Fruit fly (Drosophila melanogaster) whole organism, adult: ENCODE results near the gene mRpL38.

Experiments used
- CG11617 ChIP-seq: fragments of 200-800 bp; sonication (Bioruptor generic); optimal IDR thresholded peaks from 2 replicates; lab custom pipeline; 2017; ENCODE audit warnings: mild to moderate bottlenecking, missing biosample characterization, missing genetic modification reagents, missing genetic modification characterization
- CG12768 ChIP-seq: fragments of 200-800 bp; sonication (Bioruptor generic); optimal IDR thresholded peaks from 2 replicates; lab custom pipeline; 2017; ENCODE audit warnings: missing biosample characterization, missing genetic modification characterization, mild to moderate bottlenecking, moderate library complexity, missing genetic modification reagents
- CG33017 ChIP-seq: fragments of 200-800 bp; sonication (Bioruptor generic); optimal IDR thresholded peaks from 2 replicates; lab custom pipeline; 2018; ENCODE audit warnings: missing biosample characterization, mild to moderate bottlenecking, missing genetic modification characterization, moderate library complexity
- CG7101 ChIP-seq: fragments of 200-800 bp; sonication (Bioruptor generic); optimal IDR thresholded peaks from 2 replicates; lab custom pipeline; 2018; ENCODE audit warnings: missing biosample characterization, mild to moderate bottlenecking, missing genetic modification characterization, moderate library complexity
- Clk ChIP-seq: fragments of 200-800 bp; sonication (Bioruptor generic); optimal IDR thresholded peaks from 2 replicates; lab custom pipeline; 2017; ENCODE audit warnings: missing biosample characterization, missing genetic modification characterization
- Crg-1 ChIP-seq: fragments of 200-800 bp; sonication (Bioruptor generic); optimal IDR thresholded peaks from 2 replicates; lab custom pipeline; 2016; ENCODE audit warnings: missing biosample characterization, missing genetic modification characterization
- Hr96 ChIP-seq: fragments of 200-800 bp; sonication (Bioruptor generic); optimal IDR thresholded peaks from 2 replicates; lab custom pipeline; 2016; ENCODE audit warnings: missing biosample characterization, missing genetic modification characterization
- Mnt ChIP-seq: fragments of 200-800 bp; sonication (Bioruptor generic); optimal IDR thresholded peaks from 2 replicates; lab custom pipeline; 2016; ENCODE audit warnings: missing biosample characterization, mild to moderate bottlenecking, missing genetic modification characterization
- bab1 ChIP-seq: fragments of 200-800 bp; sonication (Bioruptor generic); optimal IDR thresholded peaks from 3 replicates; lab custom pipeline; 2019; ENCODE audit warnings: missing biosample characterization, mild to moderate bottlenecking, missing genetic modification characterization, moderate library complexity
- cic ChIP-seq: fragments of 200-800 bp; sonication (Bioruptor generic); optimal IDR thresholded peaks from 2 replicates; lab custom pipeline; 2017; ENCODE audit warnings: missing biosample characterization, mild to moderate bottlenecking, missing genetic modification characterization, moderate library complexity
- kay ChIP-seq: fragments of 200-800 bp; sonication (Bioruptor generic); peaks from one replicate; lab custom pipeline; 2016; ENCODE audit warnings: missing biosample characterization, missing genetic modification characterization, borderline replicate concordance
- tj ChIP-seq: fragments of 200-800 bp; sonication (Bioruptor generic); optimal IDR thresholded peaks from 3 replicates; lab custom pipeline; 2017; ENCODE audit warnings: missing biosample characterization, mild to moderate bottlenecking, missing genetic modification characterization, moderate library complexity
- toe ChIP-seq: fragments of 200-800 bp; sonication (Bioruptor generic); optimal IDR thresholded peaks from 2 replicates; lab custom pipeline; 2016; ENCODE audit warnings: missing biosample characterization, missing genetic modification characterization

DNA sequence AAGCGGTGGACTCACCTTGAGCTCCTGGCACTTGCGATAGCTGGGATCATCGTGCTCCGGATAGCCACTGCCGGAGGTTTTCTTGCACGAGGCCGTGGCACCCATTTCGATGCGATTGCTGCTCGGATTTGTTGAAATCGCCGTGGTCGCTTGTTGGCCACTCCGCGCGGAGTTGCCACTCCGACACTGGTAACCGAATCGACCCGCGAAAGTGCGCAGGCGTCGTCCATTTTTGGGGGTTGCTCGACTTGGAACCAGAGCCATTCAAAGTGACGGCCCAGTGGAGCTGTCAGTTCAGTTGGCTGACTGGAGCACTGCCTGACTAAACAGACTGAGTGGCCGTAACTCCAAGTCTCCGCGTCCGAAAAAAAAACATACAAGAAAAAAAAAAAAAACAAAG, 40.0 kb downstream of the mRpL38 start, which contains the start of the genes CG13404 and na:
- TF ChIP-seq Mnt (GFP tag; lab: Kevin White, UChicago) (no peak), CG7101 (no peak), CG33017 (tag; lab: Kevin White, UChicago) (no peak), CG12768 (no peak), cic (GFP tag; lab: Kevin White, UChicago) (no peak), toe (GFP tag; lab: Kevin White, UChicago) (no peak), bab1 (GFP tag; lab: Kevin White, UChicago) (no peak), Hr96 (GFP tag; lab: Kevin White, UChicago) (no peak), Crg-1 (GFP tag; lab: Kevin White, UChicago) (no peak), tj (GFP tag; lab: Kevin White, UChicago) (no peak), kay (GFP tag; lab: Kevin White, UChicago) (no peak), Clk (GFP tag; lab: Kevin White, UChicago) (no peak), CG11617 (GFP tag; lab: Kevin White, UChicago) (no peak)
